Fruit fly (Drosophila melanogaster) whole organism, wandering third instar larva: ENCODE data around the gene CG34347.

Experiments
- Abd-B ChIP-seq: fragments of >200 bp; optimal IDR thresholded peaks from 2 replicates; lab custom pipeline; 2017; ENCODE audit warnings: missing biosample characterization, missing genetic modification characterization
- CG32264 ChIP-seq: fragments of 200-800 bp; sonication (Bioruptor generic); optimal IDR thresholded peaks from 2 replicates; lab custom pipeline; 2016; ENCODE audit warnings: missing biosample characterization, missing genetic modification characterization
- CG9705 ChIP-seq: fragments of 200-800 bp; sonication (Bioruptor generic); optimal IDR thresholded peaks from 2 replicates; lab custom pipeline; 2018; ENCODE audit warnings: missing biosample characterization, mild to moderate bottlenecking, missing genetic modification characterization
- CrebA ChIP-seq: fragments of 200-800 bp; sonication (Bioruptor generic); optimal IDR thresholded peaks from 2 replicates; lab custom pipeline; 2016; ENCODE audit warnings: missing biosample characterization, mild to moderate bottlenecking, missing genetic modification characterization, borderline replicate concordance
- Dfd ChIP-seq: fragments of >200 bp; optimal IDR thresholded peaks from 2 replicates; lab custom pipeline; 2017; ENCODE audit warnings: missing biosample characterization, missing genetic modification characterization
- Dif ChIP-seq: fragments of 200-275, 200-300 bp; sonication (Bioruptor generic); optimal IDR thresholded peaks from 2 replicates; lab custom pipeline; 2018; ENCODE audit warnings: missing biosample characterization, missing genetic modification characterization; ENCODE audit not compliant: partially characterized antibody
- GATAd ChIP-seq: sonication (Bioruptor generic); optimal IDR thresholded peaks from 2 replicates; lab custom pipeline; 2016; ENCODE audit warnings: missing biosample characterization, missing genetic modification characterization
- Hnf4 ChIP-seq: fragments of 200-800 bp; sonication (Bioruptor generic); optimal IDR thresholded peaks from 2 replicates; lab custom pipeline; 2016; ENCODE audit warnings: missing biosample characterization, mild to moderate bottlenecking, missing genetic modification characterization
- Hr78 ChIP-seq: fragments of >200 bp; optimal IDR thresholded peaks from 2 replicates; lab custom pipeline; 2017; ENCODE audit warnings: missing biosample characterization, missing genetic modification characterization
- Hr83 ChIP-seq: fragments of 200-300 bp; sonication (Bioruptor generic); optimal IDR thresholded peaks from 2 replicates; lab custom pipeline; 2016; ENCODE audit warnings: missing biosample characterization, mild to moderate bottlenecking, missing genetic modification characterization, moderate library complexity; ENCODE audit not compliant: poor library complexity, severe bottlenecking
- Jra ChIP-seq: sonication (Bioruptor generic); optimal IDR thresholded peaks from 2 replicates; lab custom pipeline; 2016; ENCODE audit warnings: missing biosample characterization, missing genetic modification characterization
- Mio ChIP-seq: sonication (Bioruptor generic); optimal IDR thresholded peaks from 2 replicates; lab custom pipeline; 2016; ENCODE audit warnings: missing biosample characterization, missing genetic modification characterization
- Myc ChIP-seq: fragments of >200 bp; optimal IDR thresholded peaks from 2 replicates; lab custom pipeline; 2017
- N ChIP-seq: fragments of >200 bp; optimal IDR thresholded peaks from 2 replicates; lab custom pipeline; 2018; ENCODE audit warnings: missing biosample characterization, missing external identifiers, missing genetic modification characterization
- OdsH ChIP-seq: fragments of 200-800 bp; sonication (Bioruptor generic); optimal IDR thresholded peaks from 2 replicates; lab custom pipeline; 2016; ENCODE audit warnings: missing biosample characterization, mild to moderate bottlenecking, missing genetic modification characterization
- Rel ChIP-seq, 2 experiments: fragments of 200-800 bp; sonication (Bioruptor generic) in 1 of 2; optimal IDR thresholded peaks; 2 replicates in 1 of 2; 3 replicates in 1 of 2; lab custom pipeline; 2016 to 2019; ENCODE audit warnings: mild to moderate bottlenecking in 2 of 2, missing biosample characterization in 2 of 2, missing genetic modification characterization in 2 of 2, moderate library complexity in 1 of 2
- Vsx2 ChIP-seq: fragments of 200-300, 225-300 bp; sonication (Bioruptor generic); optimal IDR thresholded peaks from 2 replicates; lab custom pipeline; 2018; ENCODE audit warnings: missing biosample characterization, missing genetic modification characterization; ENCODE audit not compliant: partially characterized antibody
- br ChIP-seq: fragments of 200-800 bp; sonication (Bioruptor generic); optimal IDR thresholded peaks from 2 replicates; lab custom pipeline; 2016; ENCODE audit warnings: missing biosample characterization, missing genetic modification characterization
- dsf ChIP-seq: sonication (Bioruptor generic); optimal IDR thresholded peaks from 2 replicates; lab custom pipeline; 2016; ENCODE audit warnings: missing biosample characterization, missing genetic modification characterization, borderline replicate concordance
- ey ChIP-seq: fragments of 200-800 bp; sonication (Bioruptor generic); optimal IDR thresholded peaks from 2 replicates; lab custom pipeline; 2016; ENCODE audit warnings: missing biosample characterization, missing genetic modification characterization
- foxo ChIP-seq, 2 experiments: fragments of 200-800 bp; sonication (Bioruptor generic); optimal IDR thresholded peaks; 2 replicates in 1 of 2; 3 replicates in 1 of 2; lab custom pipeline; 2016 to 2017; ENCODE audit warnings: missing biosample characterization in 2 of 2, missing genetic modification characterization in 2 of 2
- fru ChIP-seq: fragments of 200-800 bp; sonication (Bioruptor generic); optimal IDR thresholded peaks from 3 replicates; lab custom pipeline; 2016; ENCODE audit warnings: missing biosample characterization, mild to moderate bottlenecking, missing genetic modification characterization
- h ChIP-seq: fragments of 200-800 bp; sonication (Bioruptor generic); optimal IDR thresholded peaks from 3 replicates; lab custom pipeline; 2016; ENCODE audit warnings: missing biosample characterization, mild to moderate bottlenecking, missing genetic modification characterization
- jim ChIP-seq: fragments of 175-275, 200-325 bp; sonication (Bioruptor generic); optimal IDR thresholded peaks from 2 replicates; lab custom pipeline; 2016; ENCODE audit warnings: missing biosample characterization, mild to moderate bottlenecking, missing genetic modification characterization
- lola ChIP-seq: fragments of >200 bp; optimal IDR thresholded peaks from 2 replicates; lab custom pipeline; 2017; ENCODE audit warnings: missing biosample characterization, missing genetic modification characterization
- pan ChIP-seq: fragments of >200 bp; optimal IDR thresholded peaks from 2 replicates; lab custom pipeline; 2017
- psq ChIP-seq: fragments of 200-800 bp; sonication (Bioruptor generic); optimal IDR thresholded peaks from 3 replicates; lab custom pipeline; 2017; ENCODE audit warnings: missing biosample characterization, mild to moderate bottlenecking, missing genetic modification characterization, moderate library complexity
- rgr ChIP-seq: fragments of 200-800 bp; sonication (Bioruptor generic); optimal IDR thresholded peaks from 3 replicates; lab custom pipeline; 2016; ENCODE audit warnings: missing biosample characterization, mild to moderate bottlenecking, missing genetic modification characterization
- sage ChIP-seq: fragments of 200-800 bp; sonication (Bioruptor generic); optimal IDR thresholded peaks from 2 replicates; lab custom pipeline; 2016; ENCODE audit warnings: missing biosample characterization, mild to moderate bottlenecking, missing genetic modification characterization
- sv ChIP-seq: fragments of 200-800 bp; sonication (Bioruptor generic); optimal IDR thresholded peaks from 3 replicates; lab custom pipeline; 2016; ENCODE audit warnings: missing biosample characterization, missing genetic modification characterization
- tai ChIP-seq: sonication (Bioruptor generic); optimal IDR thresholded peaks from 2 replicates; lab custom pipeline; 2016; ENCODE audit warnings: missing biosample characterization, missing genetic modification characterization
- woc ChIP-seq: sonication (Bioruptor generic); optimal IDR thresholded peaks from 2 replicates; lab custom pipeline; 2016; ENCODE audit warnings: missing biosample characterization, mild to moderate bottlenecking, missing genetic modification characterization

The CG34347 gene

DNA sequence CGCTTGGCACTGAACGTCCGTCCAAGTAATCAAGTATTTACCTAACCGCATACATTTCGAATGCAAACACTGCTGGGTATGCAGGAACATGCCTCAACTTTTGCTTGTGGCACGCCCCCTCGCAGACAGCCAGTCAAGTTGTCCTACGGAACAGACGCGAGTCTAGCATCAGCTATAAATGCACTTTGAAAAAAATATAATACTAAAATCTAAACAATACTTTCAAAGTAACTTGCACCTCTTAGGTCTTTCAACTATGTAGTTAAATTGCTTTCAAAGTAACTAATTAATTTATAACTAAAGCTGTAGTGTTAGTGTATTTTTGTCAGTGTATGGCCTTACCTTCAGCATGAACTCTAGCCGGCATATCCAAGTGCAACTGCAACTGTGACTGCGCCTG lies 18.9 kb downstream of the CG34347 start:
- TF ChIP-seq ey (GFP tag; lab: Kevin White, UChicago) (no peak), psq (GFP tag; lab: Kevin White, UChicago) (no peak), Jra (no peak), fru (GFP tag; lab: Kevin White, UChicago) (peak; percentile 21), CG32264 (GFP tag; lab: Kevin White, UChicago) (no peak), pan (no peak), foxo (GFP tag; optimal IDR thresholded peaks at IDR 0.05; lab: Kevin White, UChicago) (peak in 1 of 2 experiments; percentile 10), Myc (lab: Kevin White, UChicago) (no peak), sv (GFP tag; lab: Kevin White, UChicago) (no peak), Dfd (no peak), woc (GFP tag; lab: Kevin White, UChicago) (no peak), Mio (GFP tag; lab: Kevin White, UChicago) (no peak), Hnf4 (no peak), br (GFP tag; lab: Kevin White, UChicago) (no peak), Hr78 (no peak), dsf (no peak), Abd-B (no peak), h (peak; percentile 3)

DNA sequence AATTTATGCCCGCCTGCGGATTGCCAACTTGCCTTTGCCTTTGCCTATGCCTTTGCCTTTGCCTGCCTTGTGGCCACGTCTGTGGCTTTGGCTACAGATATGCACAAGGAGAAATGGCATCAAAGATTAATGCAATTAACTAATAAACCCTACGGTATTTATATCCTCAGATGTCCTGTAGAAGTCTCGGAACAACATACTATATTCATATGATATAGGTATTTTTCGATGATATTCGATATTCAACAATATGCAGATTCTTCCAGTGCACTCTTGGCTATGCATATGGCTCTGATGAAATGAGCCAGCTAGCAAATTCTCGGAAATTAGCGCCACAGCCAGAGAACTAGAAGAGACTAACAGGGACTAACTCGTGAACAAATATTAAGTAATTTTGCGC lies 25.3 kb downstream of the CG34347 start:
- no peak for TF ChIP-seq woc (GFP tag; lab: Kevin White, UChicago)
- no peak for TF ChIP-seq lola
- peak; percentile 6 for TF ChIP-seq ey (GFP tag; lab: Kevin White, UChicago)
- no peak for TF ChIP-seq psq (GFP tag; lab: Kevin White, UChicago)
- peak; percentile 5 for TF ChIP-seq fru (GFP tag; lab: Kevin White, UChicago)
- no peak for TF ChIP-seq Jra
- no peak for TF ChIP-seq Hnf4
- TF ChIP-seq N (GFP tag; lab: Kevin White, UChicago): no peak
- TF ChIP-seq Vsx2 (GFP tag; lab: Kevin White, UChicago): no peak
- TF ChIP-seq dsf: no peak
- no peak for TF ChIP-seq CG9705 (GFP tag; lab: Kevin White, UChicago)
- no peak for TF ChIP-seq Hr83 (GFP tag; lab: Kevin White, UChicago)
- TF ChIP-seq foxo (GFP tag; optimal IDR thresholded peaks at IDR 0.05; lab: Kevin White, UChicago): no peak
- TF ChIP-seq Dif (GFP tag; lab: Kevin White, UChicago): no peak
- TF ChIP-seq Dfd: no peak
- no peak for TF ChIP-seq sage (GFP tag; lab: Kevin White, UChicago)
- no peak for TF ChIP-seq GATAd (GFP tag; lab: Kevin White, UChicago)
- no peak for TF ChIP-seq rgr (GFP tag; lab: Kevin White, UChicago)
- TF ChIP-seq, all 38 proteins: peak for 2

DNA sequence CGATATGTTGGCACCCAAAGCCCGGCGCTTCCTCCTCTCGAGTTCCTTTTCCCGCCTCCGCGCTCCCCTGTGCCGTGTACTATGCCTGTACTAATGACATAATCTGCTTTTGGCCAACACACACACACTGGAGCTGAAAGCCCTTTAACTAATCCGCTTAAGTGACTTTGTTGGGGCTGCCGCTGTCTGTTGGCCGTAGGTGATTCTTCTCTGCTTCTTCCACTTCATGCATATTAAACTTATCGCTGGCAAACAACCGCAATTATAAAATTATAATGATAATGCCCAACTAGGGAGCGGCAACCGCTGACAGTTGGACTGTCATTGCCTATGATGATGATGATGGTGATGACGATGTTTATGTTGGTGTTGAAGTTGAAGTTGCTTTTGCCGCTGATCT lies 28.9 kb downstream of the CG34347 start:
- no peak for TF ChIP-seq Hnf4
- TF ChIP-seq Abd-B: no peak
- no peak for TF ChIP-seq Rel (GFP tag; optimal IDR thresholded peaks at IDR 0.05; lab: Kevin White, UChicago)
- TF ChIP-seq Rel (tag; optimal IDR thresholded peaks at IDR 0.05; lab: Kevin White, UChicago): no peak
- TF ChIP-seq br (GFP tag; lab: Kevin White, UChicago): no peak
- no peak for TF ChIP-seq psq (GFP tag; lab: Kevin White, UChicago)
- no peak for TF ChIP-seq rgr (GFP tag; lab: Kevin White, UChicago)
- TF ChIP-seq foxo (GFP tag; optimal IDR thresholded peaks at IDR 0.05; lab: Kevin White, UChicago): no peak
- no peak for TF ChIP-seq OdsH (GFP tag; lab: Kevin White, UChicago)
- TF ChIP-seq Myc (lab: Kevin White, UChicago): no peak
- TF ChIP-seq pan: no peak
- no peak for TF ChIP-seq CG32264 (GFP tag; lab: Kevin White, UChicago)
- TF ChIP-seq jim: no peak
- TF ChIP-seq sage (GFP tag; lab: Kevin White, UChicago): no peak

DNA sequence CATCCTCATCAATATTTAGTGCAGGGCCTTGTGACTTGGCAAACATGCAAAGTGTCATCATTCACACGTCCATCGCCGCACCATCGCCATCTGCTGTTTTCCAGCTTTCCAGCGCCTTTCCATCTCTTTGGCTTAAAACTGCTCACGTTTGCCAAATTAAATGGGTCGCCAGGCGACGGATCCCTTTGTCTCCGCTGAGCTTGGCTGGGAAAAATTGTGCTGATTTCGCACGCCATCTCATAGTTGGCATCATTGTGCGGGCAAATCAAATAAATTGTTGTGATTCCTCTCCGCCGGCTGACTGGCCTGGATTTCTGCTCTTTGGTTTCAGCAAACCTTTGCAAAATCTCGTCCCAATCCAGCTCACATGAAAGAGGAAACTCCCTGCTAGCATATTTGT lies 29.8 kb downstream of the CG34347 start:
- TF ChIP-seq CrebA (GFP tag; lab: Kevin White, UChicago): no peak
- TF ChIP-seq jim: no peak
- no peak for TF ChIP-seq Rel (GFP tag; optimal IDR thresholded peaks at IDR 0.05; lab: Kevin White, UChicago)
- no peak for TF ChIP-seq Rel (tag; optimal IDR thresholded peaks at IDR 0.05; lab: Kevin White, UChicago)
- no peak for TF ChIP-seq lola
- no peak for TF ChIP-seq Mio (GFP tag; lab: Kevin White, UChicago)
- no peak for TF ChIP-seq woc (GFP tag; lab: Kevin White, UChicago)
- TF ChIP-seq CG9705 (GFP tag; lab: Kevin White, UChicago): no peak
- no peak for TF ChIP-seq tai (GFP tag; lab: Kevin White, UChicago)
